Worm (Caenorhabditis elegans) whole organism, mixed stage, embryonic: Measurements from ENCODE around the gene mig-14.
"Not testable (repeated sequence)": the region's sequence is repeated elsewhere in the genome, so short reads cannot be mapped to it uniquely, and the experiment has no call there.

ENCODE experiments used
- mab-5 ChIP-seq: fragments of 150-350 bp; optimal IDR thresholded peaks from 2 replicates; lab custom pipeline; 2014; ENCODE audit warnings: missing biosample characterization, missing genetic modification characterization
- mls-2 ChIP-seq: sonication (generic microtip); optimal IDR thresholded peaks from 2 replicates; lab custom pipeline; 2016; ENCODE audit warnings: mild to moderate bottlenecking, missing genetic modification characterization, moderate library complexity, missing compliant biosample characterization
- nhr-12 ChIP-seq: fragments of 150-350 bp; optimal IDR thresholded peaks from 2 replicates; lab custom pipeline; 2014; ENCODE audit warnings: missing biosample characterization, missing genetic modification characterization
- pha-4 ChIP-seq: fragments of 150-350 bp; optimal IDR thresholded peaks from 2 replicates; lab custom pipeline; 2018; ENCODE audit warnings: missing biosample characterization, missing genetic modification reagents, missing genetic modification characterization
- unc-62 ChIP-seq: fragments of 150-350 bp; optimal IDR thresholded peaks from 2 replicates; lab custom pipeline; 2014; ENCODE audit warnings: missing biosample characterization, missing genetic modification reagents, missing genetic modification characterization
- ztf-11 ChIP-seq: fragments of 150-350 bp; optimal IDR thresholded peaks from 2 replicates; lab custom pipeline; 2014; ENCODE audit warnings: missing biosample characterization, missing genetic modification characterization

ce11 chrII:13790701-13791100 is 49.2 kb downstream of the mig-14 start:
- TF ChIP-seq unc-62; nhr-12 (tag; lab: Kevin White, UChicago); mab-5; ztf-11 (tag; lab: Kevin White, UChicago); pha-4 (tag; lab: Kevin White, UChicago): not testable (repeated sequence)
- TF ChIP-seq mls-2: peak; percentile 31
